Fruit fly (Drosophila melanogaster): ENCODE results near the gene CG9154.

Gene CG9154

dm6 chr2L:6065823-6066222 is 4.7 kb downstream of the CG9154 start, which contains the start of the genes Fbw5 and CG9147 (continued):
- TF ChIP-seq Mes4 (GFP tag; optimal IDR thresholded peaks at IDR 0.05), result peak; percentile 99
- TF ChIP-seq Xbp1 (GFP tag; optimal IDR thresholded peaks at IDR 0.05), result peak; percentile 100
- TF ChIP-seq Elba2 (GFP tag; optimal IDR thresholded peaks at IDR 0.05), result peak; percentile 97
- TF ChIP-seq dmrt11E (tag; optimal IDR thresholded peaks at IDR 0.05), result peak; percentile 100
- TF ChIP-seq CG17361 (GFP tag; IDR thresholded peaks at IDR 0.05), result peak; percentile 99
- peak; percentile 99 for TF ChIP-seq run (tag; optimal IDR thresholded peaks at IDR 0.05)
- TF ChIP-seq Mrtf (GFP tag; IDR thresholded peaks at IDR 0.05), result peak; percentile 99
- 0 out of 3 replicates have a peak, but pooled peaks have one; percentile 20 for TF ChIP-seq knrl (GFP tag; IDR thresholded peaks at IDR 0.05; ENCODE audit: partially characterized antibody)
- TF ChIP-seq CG4424 (GFP tag; optimal IDR thresholded peaks at IDR 0.05), result peak; percentile 98
- peak; percentile 100 for TF ChIP-seq CG30403 (GFP tag; optimal IDR thresholded peaks at IDR 0.05)
- peak; percentile 99 for TF ChIP-seq fd102C (GFP tag; optimal IDR thresholded peaks at IDR 0.05)
- peak; percentile 99 for TF ChIP-seq CG8388 (GFP tag; optimal IDR thresholded peaks at IDR 0.05)
- peak; percentile 99 for TF ChIP-seq CG2889 (GFP tag; IDR thresholded peaks at IDR 0.05)
- peak; percentile 97 for TF ChIP-seq CG9437 (GFP tag; optimal IDR thresholded peaks at IDR 0.05)
- TF ChIP-seq onecut (GFP tag; IDR thresholded peaks at IDR 0.05), result peak; percentile 99
- peak; percentile 97 for TF ChIP-seq psq (GFP tag; optimal IDR thresholded peaks at IDR 0.05)
- peak; percentile 99 for TF ChIP-seq ewg (GFP tag; optimal IDR thresholded peaks at IDR 0.05)
- TF ChIP-seq CHES-1-like (GFP tag; optimal IDR thresholded peaks at IDR 0.05), result peak; percentile 99
- TF ChIP-seq Hsf (GFP tag; optimal IDR thresholded peaks at IDR 0.05), result peak; percentile 100
- TF ChIP-seq CG18619 (GFP tag; optimal IDR thresholded peaks at IDR 0.05), result peak; percentile 100
- peak; percentile 100 for TF ChIP-seq CG7839 (tag; optimal IDR thresholded peaks at IDR 0.05)
- peak; percentile 99 for TF ChIP-seq wor (GFP tag; IDR thresholded peaks at IDR 0.05)
- peak; percentile 99 for TF ChIP-seq Nf-YA (GFP tag; IDR thresholded peaks at IDR 0.05)
- TF ChIP-seq Vsx1 (GFP tag; optimal IDR thresholded peaks at IDR 0.05), result peak; percentile 98
- TF ChIP-seq gce (GFP tag; IDR thresholded peaks at IDR 0.05), result peak; percentile 99
- TF ChIP-seq CG3847 (GFP tag; IDR thresholded peaks at IDR 0.05), result peak; percentile 99
- peak; percentile 91 for TF ChIP-seq CG6654 (GFP tag; optimal IDR thresholded peaks at IDR 0.05)
- TF ChIP-seq CG14965 (GFP tag; optimal IDR thresholded peaks at IDR 0.05; ENCODE audit: borderline replicate concordance), result peak; percentile 92
- peak; percentile 100 for TF ChIP-seq az2 (GFP tag; optimal IDR thresholded peaks at IDR 0.05)
- peak; percentile 99 for TF ChIP-seq disco-r (GFP tag; optimal IDR thresholded peaks at IDR 0.05)
- TF ChIP-seq CG2199 (GFP tag; IDR thresholded peaks at IDR 0.05), result peak; percentile 98
- TF ChIP-seq en (GFP tag; optimal IDR thresholded peaks at IDR 0.05), result peak; percentile 99
- TF ChIP-seq wek (GFP tag; optimal IDR thresholded peaks at IDR 0.05), result peak; percentile 97
- peak; percentile 99 for TF ChIP-seq da (GFP tag; optimal IDR thresholded peaks at IDR 0.05)
- TF ChIP-seq CG4707 (GFP tag; optimal IDR thresholded peaks at IDR 0.05), result peak; percentile 98
- peak; percentile 100 for TF ChIP-seq CG10959 (GFP tag; IDR thresholded peaks at IDR 0.05)
- peak; percentile 98 for TF ChIP-seq gcm2 (GFP tag; optimal IDR thresholded peaks at IDR 0.05)
- peak; percentile 99 for TF ChIP-seq CG1647 (GFP tag; optimal IDR thresholded peaks at IDR 0.05)
- peak; percentile 75 for TF ChIP-seq Sry-β (GFP tag; optimal IDR thresholded peaks at IDR 0.05)
- TF ChIP-seq CG13296 (GFP tag; optimal IDR thresholded peaks at IDR 0.05), result peak; percentile 99
- TF ChIP-seq Bgb (GFP tag; IDR thresholded peaks at IDR 0.05; ENCODE audit: partially characterized antibody), result peak; percentile 58; the same call in 1 of the 2 replicates
- peak; percentile 65; the same call in 2 of the 3 replicates for TF ChIP-seq zen2 (GFP tag; IDR thresholded peaks at IDR 0.05; ENCODE audit: partially characterized antibody)
- TF ChIP-seq seq (GFP tag; IDR thresholded peaks at IDR 0.05), result peak; percentile 100
- TF ChIP-seq dan (GFP tag; IDR thresholded peaks at IDR 0.05), result peak; percentile 95
- no peak for TF ChIP-seq CG2129 (GFP tag; IDR thresholded peaks at IDR 0.05; ENCODE audit: partially characterized antibody)
- peak; percentile 100 for TF ChIP-seq CoRest (tag; optimal IDR thresholded peaks at IDR 0.05)
- peak in 1 of 2 experiments; percentile 97 for TF ChIP-seq Hr78 (GFP tag; optimal IDR thresholded peaks at IDR 0.05)
- TF ChIP-seq CG11696 (GFP tag; IDR thresholded peaks at IDR 0.05), result peak; percentile 96
- peak; percentile 99 for TF ChIP-seq odd (GFP tag; optimal IDR thresholded peaks at IDR 0.05)
- TF ChIP-seq Fer1 (GFP tag; optimal IDR thresholded peaks at IDR 0.05), result peak; percentile 98
